Fruit fly (Drosophila melanogaster) whole organism, pupa: ENCODE results near the gene CG10011.

Experiments used
- CG12605 ChIP-seq: fragments of 200-800 bp; sonication (Bioruptor generic); IDR thresholded peaks from 2 replicates; pipeline ENCODE4 v1.3.6; 2022; ENCODE audit warnings: missing biosample characterization, missing genetic modification characterization
- CG14655 ChIP-seq: fragments of 200-800 bp; sonication (Bioruptor generic); optimal IDR thresholded peaks from 3 replicates; lab custom pipeline; 2017; ENCODE audit warnings: mild to moderate bottlenecking, missing biosample characterization, missing genetic modification reagents, missing genetic modification characterization
- CG15710 ChIP-seq: fragments of 200-800 bp; sonication (Bioruptor generic); optimal IDR thresholded peaks from 2 replicates; lab custom pipeline; 2018; ENCODE audit warnings: missing biosample characterization, mild to moderate bottlenecking, missing genetic modification characterization, moderate library complexity
- CG17806 ChIP-seq: fragments of 200-800 bp; sonication (Bioruptor generic); optimal IDR thresholded peaks from 2 replicates; lab custom pipeline; 2018; ENCODE audit warnings: missing biosample characterization, mild to moderate bottlenecking, missing genetic modification characterization, moderate library complexity
- CG32121 ChIP-seq: fragments of 200-800 bp; sonication (Bioruptor generic); IDR thresholded peaks from 2 replicates; pipeline ENCODE4 v1.3.6; 2022; ENCODE audit warnings: missing biosample characterization, missing genetic modification characterization
- CG9948 ChIP-seq: fragments of 200-800 bp; sonication (Bioruptor generic); optimal IDR thresholded peaks from 2 replicates; lab custom pipeline; 2018; ENCODE audit warnings: missing biosample characterization, mild to moderate bottlenecking, missing genetic modification characterization, moderate library complexity
- EcR ChIP-seq: fragments of 200-800 bp; sonication (Bioruptor generic); optimal IDR thresholded peaks from 3 replicates; lab custom pipeline; 2019; ENCODE audit warnings: missing biosample characterization, missing genetic modification characterization, mild to moderate bottlenecking, moderate library complexity, missing genetic modification reagents
- Ets98B ChIP-seq: fragments of 200-800 bp; sonication (Bioruptor generic); IDR thresholded peaks from 2 replicates; pipeline ENCODE4 v1.3.6; 2022; ENCODE audit warnings: missing biosample characterization, missing genetic modification characterization
- Pif1A ChIP-seq: fragments of 200-800 bp; sonication (Bioruptor generic); optimal IDR thresholded peaks from 3 replicates; lab custom pipeline; 2016; ENCODE audit warnings: missing biosample characterization, missing genetic modification characterization
- Snoo ChIP-seq: fragments of 200-800 bp; sonication (Bioruptor generic); optimal IDR thresholded peaks from 3 replicates; lab custom pipeline; 2017; ENCODE audit warnings: missing biosample characterization, mild to moderate bottlenecking, missing genetic modification characterization, inconsistent platforms

DNA sequence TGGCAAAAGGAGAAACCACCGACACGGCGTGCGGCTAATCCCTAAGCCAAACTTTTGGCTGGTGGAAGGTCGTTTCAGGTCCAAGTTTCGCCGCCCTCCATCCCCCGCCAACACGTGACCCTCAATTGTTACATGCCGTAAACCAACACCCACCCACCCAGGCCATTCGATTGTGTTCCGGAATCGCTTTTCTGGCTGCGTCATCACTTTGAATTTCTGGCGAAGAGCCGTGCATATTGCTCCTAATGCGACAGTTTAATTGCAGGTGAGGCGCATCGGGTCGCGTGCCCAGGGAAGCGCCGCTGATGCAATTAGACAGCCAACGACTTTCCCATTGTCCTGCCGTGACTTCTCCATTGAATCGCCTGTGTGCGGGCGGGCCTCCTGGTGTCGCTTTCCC, 40.0 kb downstream of the CG10011 start:
- TF ChIP-seq Pif1A (GFP tag; lab: Kevin White, UChicago), result no peak
- no peak for TF ChIP-seq CG14655
- TF ChIP-seq CG17806, result no peak
- no peak for TF ChIP-seq CG15710 (tag; lab: Kevin White, UChicago)
- no peak for TF ChIP-seq Ets98B
- TF ChIP-seq CG32121 (GFP tag; lab: Robert Waterston, UW), result no peak
- TF ChIP-seq EcR (GFP tag; lab: Kevin White, UChicago), result no peak
- TF ChIP-seq Snoo (tag; lab: Kevin White, UChicago), result no peak
- TF ChIP-seq CG9948 (tag; lab: Kevin White, UChicago), result no peak
- no peak for TF ChIP-seq CG12605 (GFP tag; lab: Robert Waterston, UW)
